Fruit fly (Drosophila melanogaster) whole organism, prepupa: ENCODE measurements around the gene gNacalpha.
A peak's percentile ranks its signal among the peaks of the same experiment; 100 is the strongest.

ENCODE experiments used
- CG32006 ChIP-seq: fragments of 200-800 bp; sonication (Bioruptor generic); optimal IDR thresholded peaks from 3 replicates; lab custom pipeline; 2017; ENCODE audit warnings: missing biosample characterization, mild to moderate bottlenecking, missing genetic modification characterization
- fkh ChIP-seq: fragments of 200-800 bp; sonication (Bioruptor generic); optimal IDR thresholded peaks from 3 replicates; lab custom pipeline; 2017; ENCODE audit warnings: missing biosample characterization, mild to moderate bottlenecking, missing genetic modification characterization, moderate library complexity
- svp ChIP-seq: fragments of 200-800 bp; sonication (Bioruptor generic); peaks from one replicate; lab custom pipeline; 2016; ENCODE audit warnings: missing biosample characterization, missing genetic modification characterization

dm6 chr2L:1077053-1077452, 40.0 kb downstream of the gNacalpha start:
- no peak for TF ChIP-seq CG32006 (GFP tag; lab: Kevin White, UChicago)
- peak; percentile 93 for TF ChIP-seq fkh
- TF ChIP-seq svp (GFP tag; lab: Kevin White, UChicago), result peak; percentile 59
